Worm (Caenorhabditis elegans): Measurements from ENCODE around the gene T10B10.8.

The T10B10.8 gene

DNA sequence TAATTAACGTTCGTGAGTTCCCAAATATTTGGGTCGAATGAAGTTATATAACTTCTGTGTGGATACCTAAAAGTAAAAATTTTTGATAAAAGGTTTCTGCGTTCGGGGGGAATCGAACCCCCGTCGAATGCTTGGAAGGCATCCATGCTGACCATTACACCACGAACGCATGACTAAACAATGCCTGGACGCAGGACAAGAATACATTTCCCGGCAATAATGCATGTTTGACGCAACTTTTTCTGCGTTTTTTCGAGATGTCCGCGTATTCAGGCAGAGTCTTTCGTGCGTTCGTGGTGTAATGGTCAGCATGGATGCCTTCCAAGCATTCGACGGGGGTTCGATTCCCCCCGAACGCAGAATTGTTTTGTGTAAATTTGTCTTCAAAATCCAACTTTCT lies 34.7 kb upstream of the T10B10.8 start (continued):
- TF ChIP-seq nhr-10 (tag; optimal IDR thresholded peaks at IDR 0.05) (no peak), gmeb-1 (tag; optimal IDR thresholded peaks at IDR 0.05) (peak; percentile 59), lin-13 (GFP tag; optimal IDR thresholded peaks at IDR 0.05) (peak; percentile 25), zag-1 (tag; optimal IDR thresholded peaks at IDR 0.05) (no peak), unc-39 (tag; optimal IDR thresholded peaks at IDR 0.05) (no peak), ama-1 (optimal IDR thresholded peaks at IDR 0.05) (no peak)

DNA sequence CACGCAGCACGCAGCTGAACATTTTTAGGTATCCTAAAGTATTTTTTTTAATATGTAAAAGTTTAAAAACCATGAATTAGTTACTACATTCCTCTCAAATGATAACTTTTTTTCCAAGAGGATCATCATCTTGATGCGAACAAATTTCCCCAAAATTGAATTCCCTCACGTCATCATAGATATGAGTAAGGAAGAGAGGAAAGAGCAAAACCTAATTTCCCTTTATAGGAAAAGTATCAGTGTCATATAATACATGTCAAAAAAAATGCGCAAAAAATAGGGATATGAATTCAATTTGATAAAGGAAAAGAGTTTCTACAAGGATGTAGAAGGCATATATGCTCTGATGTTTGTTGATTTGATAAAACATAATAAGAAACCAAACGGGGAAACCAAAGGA lies 34.1 kb upstream of the T10B10.8 start:
- no peak for TF ChIP-seq nhr-25 (tag; optimal IDR thresholded peaks at IDR 0.05)
- TF ChIP-seq lin-11 (tag; optimal IDR thresholded peaks at IDR 0.05): no peak
- TF ChIP-seq mab-5 (tag; optimal IDR thresholded peaks at IDR 0.05): no peak
- TF ChIP-seq ZK546.5 (tag; optimal IDR thresholded peaks at IDR 0.05): no peak
- TF ChIP-seq ceh-82 (tag; optimal IDR thresholded peaks at IDR 0.05): no peak
- no peak for TF ChIP-seq ztf-4 (tag; optimal IDR thresholded peaks at IDR 0.05)
- TF ChIP-seq mdl-1 (tag; optimal IDR thresholded peaks at IDR 0.05): no peak
- TF ChIP-seq unc-62 (GFP tag; optimal IDR thresholded peaks at IDR 0.05): no peak
- no peak for TF ChIP-seq lsy-2 (tag; optimal IDR thresholded peaks at IDR 0.05)
- no peak for TF ChIP-seq snpc-4 (tag; optimal IDR thresholded peaks at IDR 0.05)
- no peak for TF ChIP-seq lin-39 (tag; optimal IDR thresholded peaks at IDR 0.05)

DNA sequence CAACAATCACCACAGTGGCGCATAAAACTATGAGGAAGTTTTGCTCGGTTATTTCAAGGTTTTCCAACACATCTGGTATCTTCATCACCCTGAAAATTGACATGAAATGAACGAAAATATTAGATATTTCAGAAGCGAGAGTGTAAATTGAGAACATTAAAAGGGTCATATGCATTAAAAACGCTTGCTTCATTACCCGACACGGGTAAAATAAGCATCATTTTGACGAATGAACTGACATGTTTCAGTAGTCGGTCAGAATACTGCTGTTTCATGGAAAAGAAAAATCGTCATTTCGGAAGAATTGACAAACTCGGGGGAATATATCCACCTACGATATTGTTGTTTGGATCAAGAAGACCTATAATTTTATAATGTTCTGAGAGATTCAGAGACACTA lies 33.0 kb upstream of the T10B10.8 start, which contains the start of gene snt-7:
Gene snt-7, minus strand, starts transcription at position 101 of the 400 bp plus-strand sequence.
- TF ChIP-seq nhr-12 (tag; optimal IDR thresholded peaks at IDR 0.05) (no peak), nhr-11 (tag; optimal IDR thresholded peaks at IDR 0.05) (no peak), nhr-10 (tag; optimal IDR thresholded peaks at IDR 0.05) (no peak), blmp-1 (tag; optimal IDR thresholded peaks at IDR 0.05; ENCODE audit: insufficient read depth) (no peak), sma-9 (GFP tag; optimal IDR thresholded peaks at IDR 0.05) (no peak), sma-9 (tag; optimal IDR thresholded peaks at IDR 0.05) (no peak), unc-55 (GFP tag; optimal IDR thresholded peaks at IDR 0.05) (no peak), nhr-77 (tag; optimal IDR thresholded peaks at IDR 0.05) (no peak), ztf-4 (tag; optimal IDR thresholded peaks at IDR 0.05) (no peak), lin-11 (tag; optimal IDR thresholded peaks at IDR 0.05) (no peak), mdl-1 (tag; optimal IDR thresholded peaks at IDR 0.05) (no peak), lin-13 (GFP tag; optimal IDR thresholded peaks at IDR 0.05) (no peak)

DNA sequence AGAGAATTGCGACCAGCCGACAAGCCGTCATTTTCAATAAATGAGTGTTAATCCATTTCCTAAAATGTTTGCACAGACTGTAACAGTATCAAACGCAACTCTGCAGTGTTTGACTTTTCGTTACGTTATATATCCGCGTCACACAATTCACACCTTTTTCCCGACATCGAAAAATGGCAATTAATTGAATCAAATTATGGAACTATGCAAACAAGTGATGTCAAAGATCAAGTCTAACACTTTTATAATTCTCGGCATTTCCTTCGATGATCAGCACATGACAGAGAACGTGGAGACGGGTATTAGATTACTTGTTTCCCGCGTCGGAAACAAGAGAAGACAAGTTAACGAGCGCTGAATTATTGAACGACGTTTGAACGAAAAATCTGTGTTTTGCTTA lies 28.3 kb upstream of the T10B10.8 start, which contains the start of gene phat-6:
Gene phat-6, minus strand, starts transcription at position 101 of the 400 bp plus-strand sequence.
- TF ChIP-seq sma-9 (GFP tag; optimal IDR thresholded peaks at IDR 0.05) (peak; percentile 22), sma-9 (tag; optimal IDR thresholded peaks at IDR 0.05) (no peak), ama-1 (optimal IDR thresholded peaks at IDR 0.05) (no peak)

DNA sequence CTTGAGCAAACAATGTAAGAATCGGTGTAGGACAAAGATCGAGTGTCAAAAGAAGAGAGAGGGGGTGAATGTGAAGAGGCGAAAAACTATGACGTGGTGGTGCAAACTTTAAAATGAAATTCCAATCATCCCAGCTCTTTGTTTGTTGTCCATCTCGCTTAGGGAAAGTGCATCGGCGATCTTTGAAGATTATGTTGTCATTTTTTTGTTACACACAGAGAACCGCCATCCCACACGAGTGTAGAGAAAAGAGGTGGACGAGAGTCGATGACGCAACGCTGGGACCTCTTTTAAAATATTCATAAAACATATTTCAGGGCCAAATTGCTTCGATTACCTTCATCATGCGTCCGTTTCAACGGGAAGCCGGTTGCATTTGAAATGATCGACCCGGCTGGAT lies 25.3 kb upstream of the T10B10.8 start:
- TF ChIP-seq sma-9 (GFP tag; optimal IDR thresholded peaks at IDR 0.05): peak; percentile 8
- TF ChIP-seq sma-9 (tag; optimal IDR thresholded peaks at IDR 0.05): no peak
- peak; percentile 61 for TF ChIP-seq unc-55 (GFP tag; optimal IDR thresholded peaks at IDR 0.05)
- no peak for TF ChIP-seq snpc-4 (tag; optimal IDR thresholded peaks at IDR 0.05)
- TF ChIP-seq nhr-6 (tag; optimal IDR thresholded peaks at IDR 0.05): no peak
- no peak for TF ChIP-seq Y55F3AM.14 (GFP tag; optimal IDR thresholded peaks at IDR 0.05)
- TF ChIP-seq ztf-1 (GFP tag; conservative IDR thresholded peaks at IDR 0.05): no peak
- peak; percentile 11 for TF ChIP-seq F13H6.1 (tag; optimal IDR thresholded peaks at IDR 0.05)
- no peak for TF ChIP-seq nhr-21 (tag; optimal IDR thresholded peaks at IDR 0.05)
- TF ChIP-seq nhr-11 (tag; optimal IDR thresholded peaks at IDR 0.05): no peak
- TF ChIP-seq crh-2 (tag; optimal IDR thresholded peaks at IDR 0.05): peak; percentile 14
- TF ChIP-seq elt-3 (tag; optimal IDR thresholded peaks at IDR 0.05): no peak
- TF ChIP-seq mab-5 (tag; optimal IDR thresholded peaks at IDR 0.05): no peak
- TF ChIP-seq egl-27 (tag; optimal IDR thresholded peaks at IDR 0.05): no peak
- no peak for TF ChIP-seq unc-39 (tag; optimal IDR thresholded peaks at IDR 0.05)
- TF ChIP-seq fos-1 (tag; optimal IDR thresholded peaks at IDR 0.05): no peak

DNA sequence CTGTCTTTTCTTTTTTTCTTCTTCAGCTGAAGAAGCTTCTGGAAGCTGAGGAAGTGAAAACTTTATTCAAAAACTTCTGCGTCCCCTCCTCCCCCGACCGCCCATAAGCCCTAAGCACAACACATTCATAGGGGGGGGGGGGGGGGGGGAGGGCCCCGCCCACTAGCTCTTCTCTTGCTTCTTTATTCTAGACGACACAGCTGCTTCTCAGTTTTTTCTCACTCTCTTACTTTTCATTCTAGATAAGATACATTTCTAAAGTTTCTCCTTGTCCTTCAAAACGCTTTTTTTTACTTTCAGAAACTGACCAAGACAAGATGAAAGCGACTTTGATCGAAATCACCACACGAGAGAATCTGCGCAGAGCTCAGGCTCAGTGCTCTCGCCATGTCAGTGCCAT lies 23.8 kb upstream of the T10B10.8 start, which contains the start of gene T10B10.4:
Gene T10B10.4, plus strand, starts transcription at position 301 of the 400 bp plus-strand sequence.
- TF ChIP-seq mab-5 (tag; optimal IDR thresholded peaks at IDR 0.05) (no peak), ama-1 (optimal IDR thresholded peaks at IDR 0.05) (no peak), lin-11 (tag; optimal IDR thresholded peaks at IDR 0.05) (no peak), zag-1 (tag; optimal IDR thresholded peaks at IDR 0.05) (no peak), skn-1 (tag; optimal IDR thresholded peaks at IDR 0.05) (no peak), snpc-4 (tag; optimal IDR thresholded peaks at IDR 0.05) (no peak), aly-2 (tag; optimal IDR thresholded peaks at IDR 0.05) (no peak), ceh-82 (tag; optimal IDR thresholded peaks at IDR 0.05) (no peak), nhr-21 (tag; optimal IDR thresholded peaks at IDR 0.05) (no peak), sma-3 (GFP tag; optimal IDR thresholded peaks at IDR 0.05) (no peak), mdl-1 (tag; optimal IDR thresholded peaks at IDR 0.05) (no peak), ztf-4 (tag; optimal IDR thresholded peaks at IDR 0.05) (no peak), crh-2 (tag; optimal IDR thresholded peaks at IDR 0.05) (no peak), elt-1 (tag; optimal IDR thresholded peaks at IDR 0.05) (no peak), blmp-1 (tag; optimal IDR thresholded peaks at IDR 0.05; ENCODE audit: insufficient read depth) (no peak), lin-39 (tag; optimal IDR thresholded peaks at IDR 0.05) (no peak), nhr-25 (tag; optimal IDR thresholded peaks at IDR 0.05) (no peak), elt-3 (tag; optimal IDR thresholded peaks at IDR 0.05) (no peak)

Measured in whole organism, L2 larva.